Worm (Caenorhabditis elegans): ENCODE measurements around the gene F16G10.14.

DNA sequence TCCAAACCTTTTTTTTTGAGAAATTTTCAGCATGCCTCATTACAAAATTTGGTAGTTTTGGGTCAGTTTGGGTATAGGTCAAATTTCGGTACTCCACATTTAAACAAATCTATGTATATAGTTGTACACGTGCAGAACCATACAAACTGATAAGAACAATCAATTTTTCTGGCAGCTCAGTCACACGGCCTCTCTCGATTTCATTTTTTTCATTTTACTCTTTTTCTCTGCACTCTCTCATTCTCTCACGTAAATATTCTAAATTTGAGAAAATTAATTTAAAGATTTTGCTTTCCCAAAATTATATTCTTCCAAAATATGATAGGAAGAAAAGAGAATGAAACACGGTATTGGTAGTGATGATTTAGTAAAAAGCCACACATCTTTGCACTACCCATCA lies 22.4 kb upstream of the F16G10.14 start:
- TF ChIP-seq elt-1 (tag; optimal IDR thresholded peaks at IDR 0.05; ENCODE audit: borderline replicate concordance, insufficient read depth) (no peak), nhr-237 (tag; optimal IDR thresholded peaks at IDR 0.05) (no peak), ceh-83 (GFP tag; optimal IDR thresholded peaks at IDR 0.05) (no peak), ces-1 (GFP tag; optimal IDR thresholded peaks at IDR 0.05) (no peak), unc-62 (GFP tag; optimal IDR thresholded peaks at IDR 0.05) (no peak), unc-39 (tag; optimal IDR thresholded peaks at IDR 0.05) (no peak)
